Worm (Caenorhabditis elegans) whole organism, young adult: Measurements from ENCODE around the gene T22E5.1.
A peak's percentile ranks its signal among the peaks of the same experiment; 100 is the strongest.

Experiments used
- B0019.2 ChIP-seq: fragments of 200-800 bp; sonication (Bioruptor generic); conservative IDR thresholded peaks from 2 replicates; pipeline ENCODE4 v1.3.6; 2022; ENCODE audit warnings: missing genetic modification reagents, missing genetic modification characterization, missing compliant biosample characterization
- B0336.3 ChIP-seq: fragments of 200-800 bp; sonication (Bioruptor generic); IDR thresholded peaks from 2 replicates; pipeline ENCODE4 v1.3.6; 2022; ENCODE audit warnings: missing genetic modification characterization, missing compliant biosample characterization
- D2030.7 ChIP-seq: fragments of 200-800 bp; sonication (Bioruptor generic); IDR thresholded peaks from 2 replicates; pipeline ENCODE4 v1.3.6; 2022; ENCODE audit warnings: missing genetic modification reagents, missing genetic modification characterization, missing compliant biosample characterization
- F22D6.2 ChIP-seq: sonication (generic microtip); optimal IDR thresholded peaks from 2 replicates; lab custom pipeline; 2016; ENCODE audit warnings: mild to moderate bottlenecking, missing genetic modification characterization, missing compliant biosample characterization
- F57A8.1 ChIP-seq: fragments of 200-800 bp; sonication (Bioruptor generic); optimal IDR thresholded peaks from 2 replicates; lab custom pipeline; 2018; ENCODE audit warnings: mild to moderate bottlenecking, missing genetic modification characterization, moderate library complexity, missing compliant biosample characterization
- T07F8.4 ChIP-seq: sonication (generic microtip); optimal IDR thresholded peaks from 2 replicates; lab custom pipeline; 2016; ENCODE audit warnings: mild to moderate bottlenecking, missing genetic modification characterization, moderate library complexity, missing compliant biosample characterization
- Y56A3A.18 ChIP-seq: fragments of 200-800 bp; sonication (Bioruptor generic); IDR thresholded peaks from 2 replicates; pipeline ENCODE4 v1.3.6; 2022; ENCODE audit warnings: missing genetic modification reagents, missing genetic modification characterization, missing compliant biosample characterization
- Y67H2A.10 ChIP-seq: fragments of 200-800 bp; sonication (Bioruptor generic); conservative IDR thresholded peaks from 2 replicates; pipeline ENCODE4 v1.3.6; 2022; ENCODE audit warnings: missing genetic modification reagents, missing genetic modification characterization, missing compliant biosample characterization
- Y79H2A.3 ChIP-seq: fragments of 200-800 bp; sonication (Bioruptor generic); conservative IDR thresholded peaks from 2 replicates; pipeline ENCODE4 v1.3.6; 2022; ENCODE audit warnings: missing genetic modification reagents, missing genetic modification characterization, missing compliant biosample characterization
- Y95B8A.8 ChIP-seq: fragments of 200-800 bp; sonication (Bioruptor generic); IDR thresholded peaks from 2 replicates; pipeline ENCODE4 v1.3.6; 2022; ENCODE audit warnings: missing genetic modification reagents, missing genetic modification characterization, missing compliant biosample characterization
- aptf-2 ChIP-seq: fragments of 200-800 bp; sonication (Bioruptor generic); conservative IDR thresholded peaks from 2 replicates; pipeline ENCODE4 v1.3.6; 2022; ENCODE audit warnings: missing genetic modification reagents, missing genetic modification characterization, missing compliant biosample characterization
- aptf-3 ChIP-seq: fragments of 200-800 bp; sonication (Bioruptor generic); IDR thresholded peaks from 2 replicates; pipeline ENCODE4 v1.3.6; 2022; ENCODE audit warnings: missing genetic modification characterization, missing compliant biosample characterization
- atf-7 ChIP-seq: sonication (generic microtip); optimal IDR thresholded peaks from 2 replicates; lab custom pipeline; 2017; ENCODE audit warnings: mild to moderate bottlenecking, missing genetic modification characterization, missing compliant biosample characterization
- attf-3 ChIP-seq: fragments of 200-800 bp; sonication (Bioruptor generic); conservative IDR thresholded peaks from 2 replicates; pipeline ENCODE4 v1.3.6; 2022; ENCODE audit warnings: missing genetic modification reagents, missing genetic modification characterization, missing compliant biosample characterization
- ccch-3 ChIP-seq: fragments of 200-800 bp; sonication (Bioruptor generic); optimal IDR thresholded peaks from 2 replicates; lab custom pipeline; 2018; ENCODE audit warnings: mild to moderate bottlenecking, missing genetic modification characterization, missing compliant biosample characterization
- ceh-91 ChIP-seq: fragments of 200-800 bp; sonication (Bioruptor generic); IDR thresholded peaks from 2 replicates; pipeline ENCODE4 v1.3.6; 2022; ENCODE audit warnings: missing genetic modification reagents, missing genetic modification characterization, missing compliant biosample characterization
- chd-7 ChIP-seq: sonication (generic microtip); optimal IDR thresholded peaks from 2 replicates; lab custom pipeline; 2016; ENCODE audit warnings: mild to moderate bottlenecking, missing genetic modification characterization, moderate library complexity, missing compliant biosample characterization
- die-1 ChIP-seq: sonication (generic microtip); optimal IDR thresholded peaks from 2 replicates; lab custom pipeline; 2016; ENCODE audit warnings: missing genotype, mild to moderate bottlenecking, missing genetic modification characterization, missing compliant biosample characterization
- dpl-1 ChIP-seq: fragments of 150-350 bp; optimal IDR thresholded peaks from 2 replicates; lab custom pipeline; 2014; ENCODE audit warnings: missing biosample characterization, missing genetic modification reagents, missing genetic modification characterization
- efl-1 ChIP-seq: fragments of 150-350 bp; optimal IDR thresholded peaks from 2 replicates; lab custom pipeline; 2014; ENCODE audit warnings: missing biosample characterization, missing genetic modification reagents, missing genetic modification characterization
- egrh-3 ChIP-seq: fragments of 200-800 bp; sonication (Bioruptor generic); IDR thresholded peaks from 2 replicates; pipeline ENCODE4 v1.3.6; 2022; ENCODE audit warnings: missing genetic modification reagents, missing genetic modification characterization, missing compliant biosample characterization
- ets-4 ChIP-seq: fragments of 200-800 bp; sonication (Bioruptor generic); optimal IDR thresholded peaks from 2 replicates; lab custom pipeline; 2018; ENCODE audit warnings: mild to moderate bottlenecking, missing genetic modification characterization, missing compliant biosample characterization
- hrde-1 ChIP-seq: sonication (generic microtip); optimal IDR thresholded peaks from 2 replicates; lab custom pipeline; 2016; ENCODE audit warnings: missing genetic modification characterization, mild to moderate bottlenecking, missing compliant biosample characterization, moderate library complexity, missing genotype, missing genetic modification reagents, borderline replicate concordance
- lin-26 ChIP-seq: fragments of 200-800 bp; sonication (Bioruptor generic); IDR thresholded peaks from 2 replicates; pipeline ENCODE4 v1.3.6; 2022; ENCODE audit warnings: missing genetic modification reagents, missing genetic modification characterization, missing compliant biosample characterization
- lin-54 ChIP-seq: fragments of 200-800 bp; sonication (Bioruptor generic); optimal IDR thresholded peaks from 2 replicates; lab custom pipeline; 2018; ENCODE audit warnings: mild to moderate bottlenecking, missing genetic modification characterization, missing compliant biosample characterization
- madf-10 ChIP-seq: sonication (generic microtip); optimal IDR thresholded peaks from 2 replicates; lab custom pipeline; 2016; ENCODE audit warnings: mild to moderate bottlenecking, missing genetic modification characterization, missing compliant biosample characterization
- madf-8 ChIP-seq: fragments of 200-800 bp; sonication (Bioruptor generic); conservative IDR thresholded peaks from 2 replicates; pipeline ENCODE4 v1.3.6; 2022; ENCODE audit warnings: missing genetic modification reagents, missing genetic modification characterization, missing compliant biosample characterization
- mcd-1 ChIP-seq: fragments of 200-800 bp; sonication (Bioruptor generic); IDR thresholded peaks from 2 replicates; pipeline ENCODE4 v1.3.6; 2022; ENCODE audit warnings: missing genetic modification reagents, missing genetic modification characterization, missing compliant biosample characterization
- mel-28 ChIP-seq: sonication (generic microtip); optimal IDR thresholded peaks from 2 replicates; lab custom pipeline; 2016; ENCODE audit warnings: borderline replicate concordance, mild to moderate bottlenecking, missing genetic modification characterization, missing compliant biosample characterization
- nhr-80 ChIP-seq: sonication (generic microtip); optimal IDR thresholded peaks from 2 replicates; lab custom pipeline; 2016; ENCODE audit warnings: missing genetic modification characterization, missing compliant biosample characterization
- snpc-4 ChIP-seq, 5 experiments: fragments of 150-350 bp in 1 of 5; sonication (generic microtip) in 4 of 5; optimal IDR thresholded peaks; 2 replicates each; lab custom pipeline; 2014 to 2018; ENCODE audit warnings: missing genetic modification characterization in 5 of 5, missing biosample characterization in 3 of 5, antibody characterized with exemption in 2 of 5, mild to moderate bottlenecking in 2 of 5, missing compliant biosample characterization in 2 of 5, missing genotype in 2 of 5, moderate library complexity in 2 of 5, missing genetic modification reagents in 1 of 5
- somi-1 ChIP-seq: fragments of 200-800 bp; sonication (Bioruptor generic); optimal IDR thresholded peaks from 2 replicates; lab custom pipeline; 2018; ENCODE audit warnings: mild to moderate bottlenecking, missing genetic modification characterization, missing compliant biosample characterization
- sptf-2 ChIP-seq: fragments of 200-800 bp; sonication (Bioruptor generic); optimal IDR thresholded peaks from 2 replicates; lab custom pipeline; 2018; ENCODE audit warnings: mild to moderate bottlenecking, missing genetic modification characterization, missing compliant biosample characterization
- tbp1 ChIP-seq: fragments of 200-800 bp; sonication (Bioruptor generic); optimal IDR thresholded peaks from 2 replicates; lab custom pipeline; 2018; ENCODE audit warnings: mild to moderate bottlenecking, missing genetic modification characterization, missing compliant biosample characterization
- zfh-2 ChIP-seq: fragments of 200-800 bp; sonication (Bioruptor generic); conservative IDR thresholded peaks from 2 replicates; pipeline ENCODE4 v1.3.6; 2022; ENCODE audit warnings: missing genetic modification reagents, missing genetic modification characterization, missing compliant biosample characterization
- zim-3 ChIP-seq: sonication (generic microtip); optimal IDR thresholded peaks from 2 replicates; lab custom pipeline; 2017; ENCODE audit warnings: mild to moderate bottlenecking, missing genetic modification characterization, moderate library complexity, missing compliant biosample characterization
- ztf-22 ChIP-seq: fragments of 200-800 bp; sonication (Bioruptor generic); optimal IDR thresholded peaks from 2 replicates; lab custom pipeline; 2018; ENCODE audit warnings: mild to moderate bottlenecking, missing genetic modification characterization, moderate library complexity, missing compliant biosample characterization
- ztf-25 ChIP-seq: fragments of 200-800 bp; sonication (Bioruptor generic); IDR thresholded peaks from 2 replicates; pipeline ENCODE4 v1.3.6; 2022; ENCODE audit warnings: missing genetic modification reagents, missing genetic modification characterization, missing compliant biosample characterization
- ztf-28 ChIP-seq: fragments of 200-800 bp; sonication (Bioruptor generic); IDR thresholded peaks from 2 replicates; pipeline ENCODE4 v1.3.6; 2022; ENCODE audit warnings: missing genetic modification reagents, missing genetic modification characterization, missing compliant biosample characterization
- ztf-3 ChIP-seq: fragments of 200-800 bp; sonication (Bioruptor generic); optimal IDR thresholded peaks from 2 replicates; lab custom pipeline; 2018; ENCODE audit warnings: mild to moderate bottlenecking, missing genetic modification characterization, missing compliant biosample characterization
- ztf-6 ChIP-seq: fragments of 200-800 bp; sonication (Bioruptor generic); IDR thresholded peaks from 2 replicates; pipeline ENCODE4 v1.3.6; 2022; ENCODE audit warnings: missing genetic modification reagents, missing genetic modification characterization, missing compliant biosample characterization

T22E5.1 gene

ce11 chrX:6448866-6449400, 36.3 kb downstream of the T22E5.1 start, which contains the start of gene fah-1 (continued):
- no peak for TF ChIP-seq F22D6.2 (tag; lab: Kevin White, UChicago)
- TF ChIP-seq Y67H2A.10 = no peak
- TF ChIP-seq Y79H2A.3 (GFP tag; lab: Robert Waterston, UW) = no peak
- no peak for TF ChIP-seq ztf-3 (GFP tag; lab: Kevin White, UChicago)
- TF ChIP-seq lin-54 (GFP tag; lab: Kevin White, UChicago) = no peak
- TF ChIP-seq ccch-3 (GFP tag; lab: Kevin White, UChicago) = no peak
- no peak for TF ChIP-seq D2030.7
- no peak for TF ChIP-seq B0019.2 (GFP tag; lab: Robert Waterston, UW)
- TF ChIP-seq ztf-6 (GFP tag; lab: Robert Waterston, UW) = no peak
- no peak for TF ChIP-seq attf-3 (GFP tag; lab: Robert Waterston, UW)
- TF ChIP-seq zim-3 (tag; lab: Kevin White, UChicago) = no peak
- TF ChIP-seq mcd-1 = no peak
- no peak for TF ChIP-seq madf-8 (GFP tag; lab: Robert Waterston, UW)
- no peak for TF ChIP-seq T07F8.4 (tag; lab: Kevin White, UChicago)
- peak; percentile 39 for TF ChIP-seq somi-1 (GFP tag; lab: Kevin White, UChicago)
- TF ChIP-seq, all 124 proteins: peak for 11

DNA sequence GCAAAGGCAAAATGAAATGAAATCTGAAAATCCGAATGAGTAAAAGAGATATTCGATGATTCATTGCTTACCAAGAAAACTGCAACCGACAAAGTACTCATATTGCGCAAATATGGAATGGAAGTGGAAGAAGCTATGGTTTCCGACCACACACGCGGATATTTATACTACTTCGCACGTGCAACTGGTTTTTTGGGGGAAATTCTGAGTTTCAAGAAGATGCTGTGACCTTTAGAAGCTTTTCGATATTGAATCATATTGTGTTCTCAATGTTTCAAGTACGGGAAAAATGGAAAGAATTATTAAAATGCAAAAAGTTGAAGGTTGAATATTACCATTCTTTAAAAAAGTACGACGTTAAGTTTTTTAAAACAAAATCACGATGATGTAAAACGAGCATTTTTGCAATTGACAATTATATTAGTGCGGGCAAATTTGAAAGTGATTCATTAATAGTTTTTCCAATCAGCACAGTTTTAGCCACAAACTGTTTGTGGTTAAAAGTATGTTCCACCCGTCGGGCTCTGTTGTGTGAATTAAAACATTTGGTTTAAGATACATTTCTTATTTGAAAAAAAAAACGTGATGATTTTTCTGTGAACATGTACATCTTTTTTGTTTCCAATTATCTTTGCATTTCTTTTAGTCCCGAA, 38.3 kb downstream of the T22E5.1 start, which contains the start of the genes grl-6 and K10C2.6:
TSS of gene grl-6 (minus strand) at position 101 of the 653 bp plus-strand sequence.
TSS of gene K10C2.6 (plus strand) at position 603 of the 653 bp plus-strand sequence.
- no peak for TF ChIP-seq aptf-3 (GFP tag; lab: Robert Waterston, UW)
- no peak for TF ChIP-seq F57A8.1 (GFP tag; lab: Kevin White, UChicago)

ce11 chrX:6455157-6455556, 42.5 kb downstream of the T22E5.1 start, which contains the start of gene nas-33:
Gene nas-33, minus strand, starts transcription at chrX:6455257.
- TF ChIP-seq Y95B8A.8 (GFP tag; lab: Robert Waterston, UW) (no peak), die-1 (tag; lab: Kevin White, UChicago) (no peak), snpc-4 (GFP tag; optimal IDR thresholded peaks at IDR 0.05; lab: Kevin White, UChicago) (no peak), snpc-4 (tag; optimal IDR thresholded peaks at IDR 0.05; lab: Kevin White, UChicago) (no peak), ztf-22 (GFP tag; lab: Kevin White, UChicago) (no peak), madf-10 (tag; lab: Kevin White, UChicago) (no peak), mel-28 (tag; lab: Kevin White, UChicago) (no peak), ztf-25 (GFP tag; lab: Robert Waterston, UW) (no peak), dpl-1 (GFP tag; lab: Kevin White, UChicago) (no peak), atf-7 (tag; lab: Kevin White, UChicago) (no peak), tbp1 (GFP tag; lab: Kevin White, UChicago) (no peak), ztf-28 (GFP tag; lab: Robert Waterston, UW) (no peak), aptf-2 (no peak), B0336.3 (GFP tag; lab: Robert Waterston, UW) (no peak), zfh-2 (GFP tag; lab: Robert Waterston, UW) (no peak), lin-26 (no peak), F57A8.1 (GFP tag; lab: Kevin White, UChicago) (no peak)
- TF ChIP-seq, all 124 proteins: peak for 0

DNA sequence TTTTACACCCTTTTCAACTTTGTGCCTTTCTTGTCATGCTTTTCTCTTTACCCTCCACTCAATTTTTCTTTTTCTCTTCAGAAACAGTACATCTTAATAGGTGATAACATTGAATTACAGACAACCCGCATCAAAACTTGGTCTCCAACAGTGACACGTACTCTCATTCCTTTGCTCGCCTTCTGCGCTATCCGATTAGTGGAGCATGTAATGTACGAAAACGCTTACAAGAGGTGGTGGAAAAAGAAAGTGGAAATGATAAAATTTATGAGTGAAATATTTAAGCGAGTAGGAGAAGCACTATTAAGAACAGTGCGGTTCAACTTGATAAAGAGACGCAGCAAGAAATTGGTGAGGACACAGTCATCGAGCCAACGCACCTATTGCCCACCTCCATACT, 43.9 kb downstream of the T22E5.1 start, which contains the start of gene pept-1:
TSS of gene pept-1 (plus strand) at position 306 of the 400 bp plus-strand sequence.
- TF ChIP-seq somi-1 (GFP tag; lab: Kevin White, UChicago) = no peak
- no peak for TF ChIP-seq efl-1 (GFP tag; lab: Kevin White, UChicago)
- no peak for TF ChIP-seq zfh-2 (GFP tag; lab: Robert Waterston, UW)
- TF ChIP-seq hrde-1 (tag; lab: Kevin White, UChicago) = no peak
- no peak for TF ChIP-seq mel-28 (tag; lab: Kevin White, UChicago)
- TF ChIP-seq snpc-4 (GFP tag; optimal IDR thresholded peaks at IDR 0.05; lab: Kevin White, UChicago) = no peak
- TF ChIP-seq snpc-4 (tag; optimal IDR thresholded peaks at IDR 0.05; lab: Kevin White, UChicago) = no peak
- no peak for TF ChIP-seq chd-7 (tag; lab: Kevin White, UChicago)
- TF ChIP-seq ets-4 = peak; percentile 87
- no peak for TF ChIP-seq egrh-3 (GFP tag; lab: Robert Waterston, UW)
- TF ChIP-seq Y56A3A.18 (GFP tag; lab: Robert Waterston, UW) = peak; percentile 70; the same call in 1 of the 2 replicates
- no peak for TF ChIP-seq sptf-2 (GFP tag; lab: Kevin White, UChicago)
- TF ChIP-seq tbp1 (GFP tag; lab: Kevin White, UChicago) = peak; percentile 25
- TF ChIP-seq ztf-22 (GFP tag; lab: Kevin White, UChicago) = peak; percentile 60
- TF ChIP-seq nhr-80 (tag; lab: Kevin White, UChicago) = peak; percentile 99
- no peak for TF ChIP-seq ceh-91 (GFP tag; lab: Robert Waterston, UW)
